Fruit fly (Drosophila melanogaster) whole organism, embryonic: ENCODE measurements around the gene CG3587.

Experiments
- Abd-B ChIP-seq: fragments of 200-800 bp; sonication (Bioruptor generic); optimal IDR thresholded peaks from 2 replicates; lab custom pipeline; 2018; ENCODE audit warnings: missing biosample characterization, mild to moderate bottlenecking, missing genetic modification characterization, moderate library complexity
- CG1024 ChIP-seq: fragments of 200-800 bp; sonication (Bioruptor generic); IDR thresholded peaks from 2 replicates; pipeline ENCODE4 v1.3.6; 2022; ENCODE audit warnings: missing biosample characterization, missing genetic modification characterization
- CG11456 ChIP-seq: fragments of 200-800 bp; sonication (Bioruptor generic); IDR thresholded peaks from 3 replicates; pipeline ENCODE4 v1.3.6; 2022; ENCODE audit warnings: missing biosample characterization, missing genetic modification characterization
- CG11723 ChIP-seq: fragments of 200-800 bp; sonication (Bioruptor generic); optimal IDR thresholded peaks from 2 replicates; lab custom pipeline; 2017; ENCODE audit warnings: missing biosample characterization, mild to moderate bottlenecking, missing genetic modification characterization
- CG12219 ChIP-seq: fragments of 200-800 bp; sonication (Bioruptor generic); optimal IDR thresholded peaks from 3 replicates; lab custom pipeline; 2018; ENCODE audit warnings: missing biosample characterization, mild to moderate bottlenecking, missing genetic modification characterization
- CG13123 ChIP-seq: fragments of 200-800 bp; sonication (Bioruptor generic); optimal IDR thresholded peaks from 2 replicates; lab custom pipeline; 2016; ENCODE audit warnings: missing biosample characterization, missing genetic modification characterization
- CG13287 ChIP-seq: fragments of 200-800 bp; sonication (Bioruptor generic); IDR thresholded peaks from 2 replicates; pipeline ENCODE4 v1.3.6; 2022; ENCODE audit warnings: missing biosample characterization, missing genetic modification characterization; ENCODE audit not compliant: partially characterized antibody
- CG14667 ChIP-seq: fragments of 200-800 bp; sonication (Bioruptor generic); IDR thresholded peaks from 2 replicates; pipeline ENCODE4 v1.3.6; 2022; ENCODE audit warnings: missing biosample characterization, missing genetic modification characterization
- CG15011 ChIP-seq: fragments of 200-800 bp; sonication (Bioruptor generic); optimal IDR thresholded peaks from 3 replicates; lab custom pipeline; 2018; ENCODE audit warnings: missing biosample characterization, mild to moderate bottlenecking, missing genetic modification characterization
- CG18476 ChIP-seq: fragments of 200-800 bp; sonication (Bioruptor generic); optimal IDR thresholded peaks from 2 replicates; lab custom pipeline; 2016; ENCODE audit warnings: missing biosample characterization, mild to moderate bottlenecking, missing genetic modification characterization
- CG2202 ChIP-seq: fragments of 200-800 bp; sonication (Bioruptor generic); optimal IDR thresholded peaks from 2 replicates; lab custom pipeline; 2018; ENCODE audit warnings: missing biosample characterization, mild to moderate bottlenecking, missing genetic modification characterization
- CG2678 ChIP-seq: fragments of 200-800 bp; sonication (Bioruptor generic); optimal IDR thresholded peaks from 3 replicates; lab custom pipeline; 2019; ENCODE audit warnings: missing biosample characterization, mild to moderate bottlenecking, missing genetic modification characterization, moderate library complexity
- CG30431 ChIP-seq: fragments of 200-800 bp; sonication (Bioruptor generic); optimal IDR thresholded peaks from 2 replicates; lab custom pipeline; 2017; ENCODE audit warnings: missing biosample characterization, missing genetic modification characterization
- CG3065 ChIP-seq: fragments of 200-800 bp; sonication (Bioruptor generic); optimal IDR thresholded peaks from 2 replicates; lab custom pipeline; 2016; ENCODE audit warnings: missing biosample characterization, missing genetic modification characterization
- CG32532 ChIP-seq: fragments of 200-800 bp; sonication (Bioruptor generic); IDR thresholded peaks from 2 replicates; pipeline ENCODE4 v1.3.6; 2022; ENCODE audit warnings: missing biosample characterization, missing genetic modification characterization
- CG33213 ChIP-seq: fragments of 200-800 bp; sonication (Bioruptor generic); optimal IDR thresholded peaks from 3 replicates; lab custom pipeline; 2016; ENCODE audit warnings: missing biosample characterization, missing genetic modification characterization
- CG8478 ChIP-seq: fragments of >200 bp; optimal IDR thresholded peaks from 2 replicates; lab custom pipeline; 2018
- CG9876 ChIP-seq: fragments of 200-800 bp; sonication (Bioruptor generic); optimal IDR thresholded peaks from 2 replicates; lab custom pipeline; 2016; ENCODE audit warnings: missing biosample characterization, missing genetic modification characterization
- CoRest ChIP-seq: fragments of 200-800 bp; sonication (Bioruptor generic); optimal IDR thresholded peaks from 3 replicates; lab custom pipeline; 2018; ENCODE audit warnings: missing biosample characterization, mild to moderate bottlenecking, missing genetic modification characterization, moderate library complexity
- Dek ChIP-seq: fragments of 200-800 bp; sonication (Bioruptor generic); optimal IDR thresholded peaks from 3 replicates; lab custom pipeline; 2019; ENCODE audit warnings: missing biosample characterization, mild to moderate bottlenecking, missing genetic modification characterization, moderate library complexity
- Hand ChIP-seq: fragments of 200-800 bp; sonication (Bioruptor generic); optimal IDR thresholded peaks from 2 replicates; lab custom pipeline; 2017; ENCODE audit warnings: mild to moderate bottlenecking, missing biosample characterization, missing genetic modification reagents, missing genetic modification characterization
- NfI ChIP-seq: fragments of 200-800 bp; sonication (Bioruptor generic); optimal IDR thresholded peaks from 3 replicates; lab custom pipeline; 2018; ENCODE audit warnings: missing biosample characterization, mild to moderate bottlenecking, missing genetic modification characterization, moderate library complexity
- Opbp ChIP-seq: fragments of 200-800 bp; sonication (Bioruptor generic); IDR thresholded peaks from 3 replicates; pipeline ENCODE4 v1.3.6; 2022; ENCODE audit warnings: missing biosample characterization, missing genetic modification characterization; ENCODE audit not compliant: partially characterized antibody
- Ptx1 ChIP-seq: fragments of 200-800 bp; sonication (Bioruptor generic); IDR thresholded peaks from 2 replicates; pipeline ENCODE4 v1.3.6; 2022; ENCODE audit warnings: missing biosample characterization, missing genetic modification characterization
- Side ChIP-seq: fragments of 200-800 bp; sonication (Bioruptor generic); optimal IDR thresholded peaks from 2 replicates; lab custom pipeline; 2016; ENCODE audit warnings: missing biosample characterization, missing genetic modification characterization
- Xbp1 ChIP-seq: fragments of 200-800 bp; sonication (Bioruptor generic); optimal IDR thresholded peaks from 3 replicates; lab custom pipeline; 2016; ENCODE audit warnings: missing biosample characterization, mild to moderate bottlenecking, missing genetic modification characterization
- ab ChIP-seq: fragments of 200-800 bp; sonication (Bioruptor generic); optimal IDR thresholded peaks from 2 replicates; lab custom pipeline; 2016; ENCODE audit warnings: missing biosample characterization, missing genetic modification characterization
- abd-A ChIP-seq: fragments of 200-800 bp; sonication (Bioruptor generic); optimal IDR thresholded peaks from 3 replicates; lab custom pipeline; 2019; ENCODE audit warnings: missing biosample characterization, mild to moderate bottlenecking, missing genetic modification characterization, moderate library complexity
- bab2 ChIP-seq: fragments of 200-800 bp; sonication (Bioruptor generic); optimal IDR thresholded peaks from 2 replicates; lab custom pipeline; 2016; ENCODE audit warnings: missing biosample characterization, missing genetic modification characterization
- dan ChIP-seq: fragments of 200-800 bp; sonication (Bioruptor generic); IDR thresholded peaks from 2 replicates; pipeline ENCODE4 v1.3.6; 2022; ENCODE audit warnings: missing biosample characterization, missing genetic modification characterization
- dmrt99B ChIP-seq: fragments of 200-800 bp; sonication (Bioruptor generic); optimal IDR thresholded peaks from 2 replicates; lab custom pipeline; 2018; ENCODE audit warnings: missing biosample characterization, mild to moderate bottlenecking, missing genetic modification characterization, moderate library complexity
- dpn ChIP-seq, 2 experiments: fragments of 200-800 bp; sonication (Bioruptor generic); optimal IDR thresholded peaks; 3 replicates each; lab custom pipeline; 2016; ENCODE audit warnings: missing biosample characterization in 2 of 2, missing genetic modification characterization in 2 of 2
- gcm ChIP-seq: fragments of 200-800 bp; sonication (Bioruptor generic); optimal IDR thresholded peaks from 2 replicates; lab custom pipeline; 2019; ENCODE audit warnings: missing biosample characterization, mild to moderate bottlenecking, missing genetic modification characterization, moderate library complexity
- grau ChIP-seq: fragments of 200-800 bp; optimal IDR thresholded peaks from 3 replicates; lab custom pipeline; 2019; ENCODE audit warnings: missing biosample characterization, mild to moderate bottlenecking, missing genetic modification characterization, moderate library complexity
- gro ChIP-seq: fragments of 200-800 bp; sonication (Bioruptor generic); optimal IDR thresholded peaks from 2 replicates; lab custom pipeline; 2016; ENCODE audit warnings: missing biosample characterization, missing genetic modification characterization
- hkb ChIP-seq, 2 experiments: fragments of 200-800 bp in 1 of 2; fragments of >200 bp in 1 of 2; sonication (Bioruptor generic) in 1 of 2; IDR thresholded peaks in 1 of 2; optimal IDR thresholded peaks in 1 of 2; 2 replicates each; pipeline versions ENCODE4 v1.3.6 to Lab custom; 2017 to 2022; ENCODE audit warnings: missing biosample characterization in 1 of 2, missing genetic modification characterization in 1 of 2
- jigr1 ChIP-seq: fragments of 200-800 bp; sonication (Bioruptor generic); IDR thresholded peaks from 3 replicates; pipeline ENCODE4 v1.3.6; 2022; ENCODE audit warnings: missing biosample characterization, missing genetic modification characterization
- kah ChIP-seq: fragments of 200-800 bp; sonication (Bioruptor generic); optimal IDR thresholded peaks from 2 replicates; lab custom pipeline; 2018; ENCODE audit warnings: missing biosample characterization, mild to moderate bottlenecking, missing genetic modification characterization
- mirr ChIP-seq: fragments of 200-800 bp; sonication (Bioruptor generic); optimal IDR thresholded peaks from 3 replicates; lab custom pipeline; 2018; ENCODE audit warnings: missing biosample characterization, mild to moderate bottlenecking, missing genetic modification characterization
- pan ChIP-seq, 4 experiments: fragments of >200 bp in 3 of 4; fragments of 200-800 bp in 1 of 4; sonication (Bioruptor generic) in 1 of 4; optimal IDR thresholded peaks in 3 of 4; IDR thresholded peaks in 1 of 4; 2 replicates each; pipeline versions ENCODE4 v1.3.6 to Lab custom; 2017 to 2022; ENCODE audit warnings: missing biosample characterization in 2 of 4, missing genetic modification characterization in 2 of 4, mixed read lengths in 1 of 4
- pb ChIP-seq: fragments of 200-800 bp; sonication (Bioruptor generic); optimal IDR thresholded peaks from 3 replicates; lab custom pipeline; 2016; ENCODE audit warnings: missing biosample characterization, missing genetic modification characterization
- phol ChIP-seq: fragments of 200-800 bp; sonication (Bioruptor generic); optimal IDR thresholded peaks from 3 replicates; lab custom pipeline; 2018; ENCODE audit warnings: missing biosample characterization, mild to moderate bottlenecking, missing genetic modification characterization, moderate library complexity
- repo ChIP-seq: fragments of 200-800 bp; sonication (Bioruptor generic); optimal IDR thresholded peaks from 2 replicates; lab custom pipeline; 2016; ENCODE audit warnings: missing biosample characterization, missing genetic modification characterization
- salm ChIP-seq: fragments of 200-800 bp; sonication (Bioruptor generic); optimal IDR thresholded peaks from 2 replicates; lab custom pipeline; 2018; ENCODE audit warnings: missing biosample characterization, mild to moderate bottlenecking, missing genetic modification characterization
- sima ChIP-seq: fragments of 200-800 bp; sonication (Bioruptor generic); optimal IDR thresholded peaks from 2 replicates; lab custom pipeline; 2016; ENCODE audit warnings: missing biosample characterization, missing genetic modification characterization
- tin ChIP-seq: fragments of 200-800 bp; sonication (Bioruptor generic); optimal IDR thresholded peaks from 3 replicates; lab custom pipeline; 2016; ENCODE audit warnings: missing biosample characterization, missing genetic modification characterization
- unc-4 ChIP-seq: fragments of 200-800 bp; sonication (Bioruptor generic); IDR thresholded peaks from 2 replicates; pipeline ENCODE4 v1.3.6; 2022; ENCODE audit warnings: missing biosample characterization, missing genetic modification characterization; ENCODE audit not compliant: partially characterized antibody
- yki ChIP-seq: fragments of >200 bp; optimal IDR thresholded peaks from 3 replicates; lab custom pipeline; 2018
- z ChIP-seq: fragments of 200-800 bp; sonication (Bioruptor generic); IDR thresholded peaks from 3 replicates; pipeline ENCODE4 v1.3.6; 2022; ENCODE audit warnings: missing biosample characterization, missing genetic modification characterization

CG3587 gene

DNA sequence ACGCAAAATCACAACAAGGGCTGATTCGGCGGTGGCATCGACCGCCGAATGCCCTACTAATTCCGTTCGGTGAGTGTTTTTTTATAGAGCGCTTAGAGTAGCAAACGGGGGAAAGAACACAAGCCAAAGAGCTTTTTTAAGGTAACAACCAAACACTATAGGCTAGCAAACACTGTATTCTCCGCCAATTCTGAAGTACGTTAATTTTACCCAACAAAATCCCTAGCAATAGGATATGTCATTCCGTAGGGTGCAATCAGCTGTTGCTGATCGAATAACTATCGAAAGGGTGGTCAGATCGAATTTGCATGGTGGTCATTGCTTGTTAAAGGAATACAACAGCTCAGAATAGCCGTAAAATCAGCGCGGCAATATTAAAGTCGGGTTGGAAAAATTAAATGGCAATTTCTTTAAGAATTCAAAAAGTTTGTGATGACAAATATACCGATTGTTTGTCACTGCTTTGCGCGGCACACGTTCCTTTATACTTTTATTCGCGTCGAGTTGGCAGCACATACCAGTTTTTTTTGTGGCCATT is 32.3 kb upstream of the CG3587 start, which contains the start of gene mip130 (continued):
- TF ChIP-seq dan (GFP tag; lab: Robert Waterston, UW): no peak
- peak; percentile 64 for TF ChIP-seq CoRest (tag; lab: Kevin White, UChicago)
- no peak for TF ChIP-seq dmrt99B (tag; lab: Kevin White, UChicago)
- no peak for TF ChIP-seq CG3065 (GFP tag; lab: Kevin White, UChicago)
- no peak for TF ChIP-seq CG2202 (tag; lab: Kevin White, UChicago)
- no peak for TF ChIP-seq salm (tag; lab: Kevin White, UChicago)
- peak; percentile 74 for TF ChIP-seq unc-4
- no peak for TF ChIP-seq bab2 (GFP tag; lab: Kevin White, UChicago)
- peak; percentile 36 for TF ChIP-seq mirr (GFP tag; lab: Kevin White, UChicago)
- peak; percentile 31 to 40 for TF ChIP-seq dpn (GFP tag; optimal IDR thresholded peaks at IDR 0.05; lab: Kevin White, UChicago)
- TF ChIP-seq CG13123: no peak
- no peak for TF ChIP-seq ab (GFP tag; lab: Kevin White, UChicago)
- TF ChIP-seq CG9876 (GFP tag; lab: Kevin White, UChicago): no peak
- no peak for TF ChIP-seq kah
- no peak for TF ChIP-seq CG30431 (GFP tag; lab: Kevin White, UChicago)
- 0 out of 3 replicates have a peak, but pooled peaks have one; percentile 21 for TF ChIP-seq jigr1 (GFP tag; lab: Robert Waterston, UW)
- TF ChIP-seq CG18476 (GFP tag; lab: Kevin White, UChicago): peak; percentile 12
- peak; percentile 81 for TF ChIP-seq CG13287 (GFP tag; lab: Robert Waterston, UW)
- TF ChIP-seq gcm (GFP tag; lab: Kevin White, UChicago): peak; percentile 22
- no peak for TF ChIP-seq CG14667
- peak; percentile 17 for TF ChIP-seq pb (GFP tag; lab: Kevin White, UChicago)
- peak; percentile 56 for TF ChIP-seq hkb (optimal IDR thresholded peaks at IDR 0.05; lab: Kevin White, UChicago)
- TF ChIP-seq hkb (GFP tag; IDR thresholded peaks at IDR 0.05; lab: Robert Waterston, UW): peak; percentile 63; the same call in 1 of the 2 replicates
- TF ChIP-seq repo (GFP tag; lab: Kevin White, UChicago): no peak
- no peak for TF ChIP-seq CG33213 (GFP tag; lab: Kevin White, UChicago)
- TF ChIP-seq gro: no peak
- peak; percentile 57 for TF ChIP-seq grau (tag; lab: Kevin White, UChicago)
- no peak for TF ChIP-seq tin (GFP tag; lab: Kevin White, UChicago)
- no peak for TF ChIP-seq CG8478 (lab: Kevin White, UChicago)
- no peak for TF ChIP-seq Side (GFP tag; lab: Kevin White, UChicago)
- TF ChIP-seq z: no peak
- no peak for TF ChIP-seq yki (lab: Kevin White, UChicago)
- TF ChIP-seq CG12219 (GFP tag; lab: Kevin White, UChicago): peak; percentile 41
- TF ChIP-seq phol (tag; lab: Kevin White, UChicago): peak; percentile 40
- peak; percentile 54; the same call in 1 of the 3 replicates for TF ChIP-seq CG11456 (GFP tag; lab: Robert Waterston, UW)
- TF ChIP-seq NfI (GFP tag; lab: Kevin White, UChicago): peak; percentile 46
- TF ChIP-seq abd-A (tag; lab: Kevin White, UChicago): no peak
- no peak for TF ChIP-seq sima
- TF ChIP-seq Ptx1 (GFP tag; lab: Robert Waterston, UW): peak; percentile 54
- no peak for TF ChIP-seq CG15011 (GFP tag; lab: Kevin White, UChicago)
- peak; percentile 44; the same call in 1 of the 3 replicates for TF ChIP-seq Opbp
- TF ChIP-seq CG2678 (tag; lab: Kevin White, UChicago): peak; percentile 62
- peak; percentile 21 for TF ChIP-seq Abd-B (GFP tag; lab: Kevin White, UChicago)
- TF ChIP-seq Dek: peak; percentile 43
- 0 out of 2 replicates have a peak, but pooled peaks have one; percentile 36 for TF ChIP-seq CG1024
- TF ChIP-seq CG32532 (GFP tag; lab: Robert Waterston, UW): peak; percentile 33; the same call in 1 of the 2 replicates
- TF ChIP-seq Hand (GFP tag; lab: Kevin White, UChicago): no peak
- peak; percentile 5 for TF ChIP-seq CG11723 (GFP tag; lab: Kevin White, UChicago)
- no peak for TF ChIP-seq pan (optimal IDR thresholded peaks at IDR 0.05; lab: Kevin White, UChicago)
- peak in 1 of 2 experiments; percentile 60 for TF ChIP-seq pan (GFP tag; optimal IDR thresholded peaks at IDR 0.05 in 1 of 2, IDR thresholded peaks at IDR 0.05 in 1 of 2)
- peak; percentile 25 for TF ChIP-seq Xbp1 (GFP tag; lab: Kevin White, UChicago)
